Worm (Caenorhabditis elegans): ENCODE measurements around the gene ZK742.7.

ZK742.7 gene

DNA sequence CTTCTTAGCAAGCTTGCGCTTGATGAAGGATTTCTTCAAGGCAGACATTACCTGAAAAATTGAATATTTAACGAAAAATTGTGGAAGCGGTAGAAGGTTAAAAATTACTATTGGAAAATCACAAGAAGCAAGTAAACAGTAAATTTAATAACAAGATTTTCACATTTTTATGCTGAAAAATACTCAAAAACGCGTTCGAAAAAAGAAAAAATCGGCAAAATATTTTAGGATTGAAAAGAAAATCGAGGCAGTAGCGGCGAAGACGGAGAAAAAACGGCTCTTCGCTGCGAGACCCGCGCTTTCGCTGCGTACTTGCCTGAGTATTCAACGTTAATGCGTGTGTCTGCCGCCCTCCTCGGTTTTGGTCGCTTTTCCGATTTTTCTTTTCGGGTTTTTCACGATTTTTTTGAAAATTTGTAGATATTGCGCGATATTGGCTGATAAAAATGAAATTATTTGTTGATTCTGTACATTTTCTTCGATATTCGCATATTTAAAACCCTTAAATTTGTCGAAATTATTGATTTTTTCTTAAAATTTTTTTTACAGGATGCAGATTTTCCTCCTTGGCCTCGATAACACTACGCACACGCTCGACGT lies 22.1 kb upstream of the ZK742.7 start, which contains the start of the genes rpl-39 and rps-30 (continued):
- peak; percentile 66 for TF ChIP-seq jun-1 (tag; optimal IDR thresholded peaks at IDR 0.05)
- no peak for TF ChIP-seq aly-2 (tag; optimal IDR thresholded peaks at IDR 0.05)
- TF ChIP-seq skn-1 (tag; optimal IDR thresholded peaks at IDR 0.05), result peak; percentile 73
- peak; percentile 43 for TF ChIP-seq ceh-28 (tag; optimal IDR thresholded peaks at IDR 0.05)
- TF ChIP-seq snpc-4 (tag; optimal IDR thresholded peaks at IDR 0.05), result peak; percentile 62
- TF ChIP-seq nhr-25 (tag; optimal IDR thresholded peaks at IDR 0.05), result peak; percentile 88

DNA sequence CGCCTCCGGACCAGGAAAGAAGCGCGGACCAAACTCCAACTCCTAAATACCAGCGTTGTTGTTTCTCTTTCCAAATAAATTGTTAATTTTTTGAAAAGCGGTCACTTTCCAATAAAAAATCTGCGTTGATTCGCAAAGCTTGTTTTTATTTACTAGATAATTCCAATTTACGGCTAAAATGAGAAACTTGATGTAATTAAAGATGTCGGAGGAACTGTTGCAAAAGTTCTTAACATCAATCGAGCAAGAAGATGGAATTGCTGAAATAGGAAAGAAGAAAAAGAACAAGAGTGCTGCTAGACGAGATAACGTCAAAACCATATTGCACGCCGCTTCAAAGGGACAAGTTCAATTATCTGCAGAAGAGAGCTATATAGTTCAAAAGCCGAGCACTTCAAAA lies 21.1 kb upstream of the ZK742.7 start, which contains the start of gene C26F1.3:
Gene C26F1.3 (plus strand): TSS at position 203 of the 400 bp plus-strand sequence.
- TF ChIP-seq elt-2 (tag; optimal IDR thresholded peaks at IDR 0.05), result no peak
- no peak for TF ChIP-seq daf-12 (tag; optimal IDR thresholded peaks at IDR 0.05)
- no peak for TF ChIP-seq nhr-77 (tag; optimal IDR thresholded peaks at IDR 0.05)
- no peak for TF ChIP-seq ceh-82 (tag; optimal IDR thresholded peaks at IDR 0.05)
- no peak for TF ChIP-seq fkh-10 (GFP tag; optimal IDR thresholded peaks at IDR 0.05)
- no peak for TF ChIP-seq lin-15B (tag; optimal IDR thresholded peaks at IDR 0.05)

DNA sequence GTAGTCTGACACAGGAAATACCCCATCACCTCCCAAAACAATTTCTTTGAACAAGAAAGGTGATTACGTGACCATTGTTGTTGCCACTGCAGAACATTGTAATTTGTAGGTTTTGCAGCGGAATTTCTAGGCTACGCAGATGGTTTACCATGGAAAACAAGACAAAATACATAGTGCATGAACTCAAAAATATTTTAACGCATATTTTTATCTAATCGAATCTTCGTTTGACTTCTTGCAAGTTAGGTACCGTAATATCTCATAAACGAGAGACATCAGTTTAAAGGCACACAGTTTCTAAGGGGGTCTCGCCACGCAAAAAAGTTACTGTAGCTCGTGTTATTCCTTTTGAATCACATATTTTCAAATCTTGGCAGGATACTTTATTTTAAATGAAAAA lies 19.2 kb upstream of the ZK742.7 start:
- no peak for TF ChIP-seq ZK546.5 (tag; optimal IDR thresholded peaks at IDR 0.05)
- TF ChIP-seq nhr-77 (tag; optimal IDR thresholded peaks at IDR 0.05), result no peak
- TF ChIP-seq R02D3.7 (tag; optimal IDR thresholded peaks at IDR 0.05), result no peak

DNA sequence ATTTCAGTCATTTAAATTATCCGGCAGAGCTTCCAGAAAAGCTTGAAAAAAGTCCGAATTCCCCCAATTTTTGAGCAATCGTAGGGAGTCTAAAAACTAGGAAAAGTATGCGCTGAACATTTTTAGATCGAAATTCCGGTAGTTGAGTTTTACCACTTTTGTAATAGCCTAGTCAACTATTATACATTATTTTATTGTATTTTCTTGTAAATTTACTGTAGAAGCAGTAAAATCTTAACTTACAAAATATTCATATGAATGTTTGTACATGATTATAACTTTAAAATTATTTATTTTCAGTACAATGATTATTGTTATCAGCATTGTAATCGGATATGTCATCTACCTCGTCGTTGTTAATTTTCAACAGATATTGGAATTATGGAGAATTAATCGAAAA lies 16.7 kb upstream of the ZK742.7 start, which contains the start of gene cyp-32A1:
Gene cyp-32A1 (plus strand): TSS at position 301 of the 400 bp plus-strand sequence.
- TF ChIP-seq ZK546.5 (tag; optimal IDR thresholded peaks at IDR 0.05) (no peak), nhr-67 (tag; optimal IDR thresholded peaks at IDR 0.05) (no peak), lin-15B (tag; optimal IDR thresholded peaks at IDR 0.05) (no peak), mdl-1 (tag; optimal IDR thresholded peaks at IDR 0.05) (no peak), nhr-77 (tag; optimal IDR thresholded peaks at IDR 0.05) (no peak), ceh-28 (tag; optimal IDR thresholded peaks at IDR 0.05) (no peak), nhr-237 (tag; optimal IDR thresholded peaks at IDR 0.05) (no peak), elt-1 (tag; optimal IDR thresholded peaks at IDR 0.05) (no peak), tbx-2 (tag; optimal IDR thresholded peaks at IDR 0.05) (no peak), eor-1 (tag; optimal IDR thresholded peaks at IDR 0.05) (no peak), elt-2 (tag; optimal IDR thresholded peaks at IDR 0.05) (no peak), nhr-43 (tag; optimal IDR thresholded peaks at IDR 0.05; ENCODE audit: poor library complexity, severe bottlenecking) (no peak)

DNA sequence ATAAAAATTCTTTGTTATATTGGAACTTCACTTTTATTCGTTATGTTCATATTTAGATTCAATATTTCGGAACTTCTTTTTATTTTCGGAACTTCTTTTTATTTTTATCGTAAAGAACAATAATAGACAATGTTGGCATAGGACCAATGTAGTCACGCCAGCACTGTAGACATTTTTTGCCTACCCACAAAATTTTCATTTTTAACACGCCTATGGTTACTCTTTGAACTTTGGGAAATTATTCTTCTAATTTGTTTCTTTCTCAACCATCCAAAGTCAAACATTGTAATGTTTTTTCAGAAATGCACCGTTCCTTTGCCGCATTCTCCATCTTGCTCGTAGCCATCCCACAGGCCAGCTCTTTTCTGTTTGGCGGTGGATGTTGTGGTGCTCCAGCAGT lies 13.1 kb upstream of the ZK742.7 start, which contains the start of gene C26F1.1:
Gene C26F1.1 (plus strand): TSS at position 301 of the 400 bp plus-strand sequence.
- TF ChIP-seq ceh-9 (tag; optimal IDR thresholded peaks at IDR 0.05) (no peak), fos-1 (tag; optimal IDR thresholded peaks at IDR 0.05) (no peak), nhr-43 (tag; optimal IDR thresholded peaks at IDR 0.05; ENCODE audit: poor library complexity, severe bottlenecking) (no peak), fkh-10 (GFP tag; optimal IDR thresholded peaks at IDR 0.05) (no peak), unc-39 (tag; optimal IDR thresholded peaks at IDR 0.05) (no peak), tbx-2 (tag; optimal IDR thresholded peaks at IDR 0.05) (no peak), nfya-1 (tag; optimal IDR thresholded peaks at IDR 0.05; ENCODE audit: insufficient read depth) (no peak), daf-12 (tag; optimal IDR thresholded peaks at IDR 0.05) (no peak), nhr-237 (tag; optimal IDR thresholded peaks at IDR 0.05) (no peak), ztf-11 (tag; optimal IDR thresholded peaks at IDR 0.05) (no peak), ceh-28 (tag; optimal IDR thresholded peaks at IDR 0.05) (no peak), jun-1 (tag; optimal IDR thresholded peaks at IDR 0.05) (no peak), elt-2 (tag; optimal IDR thresholded peaks at IDR 0.05) (no peak), unc-62 (GFP tag; optimal IDR thresholded peaks at IDR 0.05) (no peak), fkh-2 (tag; optimal IDR thresholded peaks at IDR 0.05) (no peak), lin-15B (tag; optimal IDR thresholded peaks at IDR 0.05) (no peak), ceh-82 (tag; optimal IDR thresholded peaks at IDR 0.05) (no peak), lsy-12 (tag; optimal IDR thresholded peaks at IDR 0.05) (no peak), sea-2 (GFP tag; optimal IDR thresholded peaks at IDR 0.05) (no peak)

DNA sequence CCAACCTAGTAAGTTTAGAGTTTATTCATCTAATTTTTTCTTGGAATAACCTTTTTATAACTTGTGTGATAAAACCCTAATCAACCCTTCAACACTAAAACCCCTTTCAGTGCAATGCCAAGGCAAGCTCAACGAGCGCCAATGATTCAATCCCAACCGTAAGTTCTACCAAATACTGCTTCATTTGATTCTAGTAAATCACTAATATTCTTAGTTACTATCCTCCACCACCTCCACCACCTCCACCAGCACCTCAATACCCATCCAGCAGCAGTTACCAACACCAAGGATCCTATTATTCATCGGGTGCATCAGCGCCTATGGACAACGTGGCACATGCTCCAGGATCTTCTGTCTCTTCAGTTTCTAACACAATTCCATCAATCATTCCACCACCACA lies 12.3 kb upstream of the ZK742.7 start:
- TF ChIP-seq egl-5 (tag; optimal IDR thresholded peaks at IDR 0.05), result no peak
- TF ChIP-seq ceh-28 (tag; optimal IDR thresholded peaks at IDR 0.05), result no peak
- no peak for TF ChIP-seq tbx-2 (tag; optimal IDR thresholded peaks at IDR 0.05)
- no peak for TF ChIP-seq nhr-67 (tag; optimal IDR thresholded peaks at IDR 0.05)
- TF ChIP-seq ztf-4 (tag; optimal IDR thresholded peaks at IDR 0.05), result no peak
- no peak for TF ChIP-seq sea-2 (GFP tag; optimal IDR thresholded peaks at IDR 0.05)
- no peak for TF ChIP-seq R02D3.7 (tag; optimal IDR thresholded peaks at IDR 0.05)
- TF ChIP-seq egl-27 (tag; optimal IDR thresholded peaks at IDR 0.05), result no peak
- TF ChIP-seq nhr-237 (tag; optimal IDR thresholded peaks at IDR 0.05), result no peak
- TF ChIP-seq ceh-82 (tag; optimal IDR thresholded peaks at IDR 0.05), result no peak
- TF ChIP-seq hmg-11 (tag; optimal IDR thresholded peaks at IDR 0.05), result no peak
- no peak for TF ChIP-seq lin-39 (tag; optimal IDR thresholded peaks at IDR 0.05)
- TF ChIP-seq skn-1 (tag; optimal IDR thresholded peaks at IDR 0.05), result no peak
- TF ChIP-seq mdl-1 (tag; optimal IDR thresholded peaks at IDR 0.05), result no peak
- TF ChIP-seq zag-1 (tag; optimal IDR thresholded peaks at IDR 0.05), result no peak
- no peak for TF ChIP-seq unc-62 (GFP tag; optimal IDR thresholded peaks at IDR 0.05)
